Worm (Caenorhabditis elegans): ENCODE measurements around the gene ent-5.

DNA sequence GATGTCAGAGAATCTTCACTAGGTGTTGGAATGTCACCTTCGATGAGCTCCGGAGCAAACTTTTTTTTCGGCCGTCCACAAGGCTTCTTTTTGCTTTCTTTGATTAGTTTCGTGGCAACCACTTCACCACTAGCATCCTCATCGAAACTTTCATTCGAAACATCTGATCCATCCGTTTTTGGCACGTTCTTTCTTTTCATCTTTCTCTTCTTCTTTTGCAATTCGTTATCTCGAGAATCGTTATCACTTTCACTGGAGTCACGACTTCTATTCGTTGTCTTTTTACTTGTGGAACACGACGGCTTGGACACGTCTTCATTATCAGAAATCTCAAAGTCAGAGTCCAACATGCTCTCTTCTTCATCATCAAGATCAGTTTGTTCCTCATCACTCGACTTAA is 44.8 kb downstream of the ent-5 start:
- no peak for TF ChIP-seq ztf-11 (tag; optimal IDR thresholded peaks at IDR 0.05)
- no peak for TF ChIP-seq pqm-1 (tag; optimal IDR thresholded peaks at IDR 0.05)
- TF ChIP-seq tlp-1 (tag; optimal IDR thresholded peaks at IDR 0.05) = no peak
- no peak for TF ChIP-seq unc-62 (GFP tag; optimal IDR thresholded peaks at IDR 0.05)
